Fruit fly (Drosophila melanogaster): ENCODE results near the gene Ndc80.

Gene Ndc80

DNA sequence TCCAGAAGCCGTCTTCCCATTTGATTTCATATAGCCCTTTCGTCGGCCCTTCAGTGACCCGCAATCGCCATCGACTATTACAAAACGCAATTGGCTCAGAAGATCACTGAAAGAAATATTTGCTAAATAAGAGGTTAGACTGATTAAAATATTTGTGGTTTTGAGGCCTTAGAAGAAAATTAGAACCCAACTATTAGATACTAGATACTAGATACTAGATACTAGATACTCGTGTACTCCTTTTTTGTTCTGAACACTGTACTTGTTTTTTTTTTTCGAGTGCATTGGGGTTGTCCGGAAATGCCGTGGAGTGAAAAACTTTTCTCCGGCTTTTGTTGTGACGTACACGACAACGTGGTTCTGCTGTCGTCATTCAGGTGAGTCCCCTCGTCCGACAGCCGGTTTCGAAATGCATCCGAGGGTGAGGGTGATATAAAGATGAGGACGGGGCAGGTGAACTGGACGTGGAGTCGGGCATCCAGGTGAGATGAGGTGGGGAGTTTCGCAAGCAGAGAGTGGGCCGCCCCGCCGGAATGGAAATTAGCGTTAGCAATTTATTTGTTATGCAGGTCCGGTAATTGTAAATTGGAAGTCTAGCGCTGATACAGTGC is 18.5 kb upstream of the Ndc80 start (continued):
- TF ChIP-seq Scr (GFP tag; IDR thresholded peaks at IDR 0.05; ENCODE audit: partially characterized antibody), result no peak
- TF ChIP-seq CG12104 (GFP tag; optimal IDR thresholded peaks at IDR 0.05), result no peak
- no peak for TF ChIP-seq Asciz (GFP tag; optimal IDR thresholded peaks at IDR 0.05)
- no peak for TF ChIP-seq CG17612 (GFP tag; IDR thresholded peaks at IDR 0.05)
- TF ChIP-seq vnd (GFP tag; IDR thresholded peaks at IDR 0.05; ENCODE audit: partially characterized antibody), result no peak
- TF ChIP-seq kay (GFP tag; optimal IDR thresholded peaks at IDR 0.05), result no peak
- no peak for TF ChIP-seq CG10147 (GFP tag; optimal IDR thresholded peaks at IDR 0.05)
- TF ChIP-seq ac (GFP tag; optimal IDR thresholded peaks at IDR 0.05), result no peak
- no peak for TF ChIP-seq tx (GFP tag; optimal IDR thresholded peaks at IDR 0.05)
- TF ChIP-seq Xbp1 (GFP tag; optimal IDR thresholded peaks at IDR 0.05), result peak; percentile 41
- TF ChIP-seq Dip2 (GFP tag; IDR thresholded peaks at IDR 0.05), result no peak
- TF ChIP-seq cg (GFP tag; optimal IDR thresholded peaks at IDR 0.05), result no peak
- TF ChIP-seq Dad (GFP tag; optimal IDR thresholded peaks at IDR 0.05), result no peak
- TF ChIP-seq PHDP (tag; optimal IDR thresholded peaks at IDR 0.05), result peak; percentile 25
- no peak for TF ChIP-seq zf30C (GFP tag; optimal IDR thresholded peaks at IDR 0.05)
- TF ChIP-seq fd64A (GFP tag; optimal IDR thresholded peaks at IDR 0.05), result no peak
- no peak for TF ChIP-seq schlank (tag; optimal IDR thresholded peaks at IDR 0.05)
- no peak for TF ChIP-seq Jarid2 (GFP tag; optimal IDR thresholded peaks at IDR 0.05)
- TF ChIP-seq CHES-1-like (GFP tag; optimal IDR thresholded peaks at IDR 0.05), result peak; percentile 15
- TF ChIP-seq inv (GFP tag; IDR thresholded peaks at IDR 0.05; ENCODE audit: partially characterized antibody), result no peak
- TF ChIP-seq CG17385 (GFP tag; optimal IDR thresholded peaks at IDR 0.05), result peak; percentile 9
- TF ChIP-seq CG18764 (GFP tag; optimal IDR thresholded peaks at IDR 0.05), result no peak
- no peak for TF ChIP-seq CG7987 (GFP tag; optimal IDR thresholded peaks at IDR 0.05)
- no peak for TF ChIP-seq ranshi (GFP tag; IDR thresholded peaks at IDR 0.05)
- no peak for TF ChIP-seq YL-1 (GFP tag; optimal IDR thresholded peaks at IDR 0.05)
- TF ChIP-seq insv (GFP tag; optimal IDR thresholded peaks at IDR 0.05), result no peak
- TF ChIP-seq Max (GFP tag; optimal IDR thresholded peaks at IDR 0.05), result no peak
- TF ChIP-seq Atf-2 (GFP tag; optimal IDR thresholded peaks at IDR 0.05), result no peak
- TF ChIP-seq CG10462 (GFP tag; optimal IDR thresholded peaks at IDR 0.05), result peak; percentile 3
- TF ChIP-seq CG10267 (tag; optimal IDR thresholded peaks at IDR 0.05), result peak; percentile 16
- TF ChIP-seq dimm (GFP tag; IDR thresholded peaks at IDR 0.05), result no peak
- TF ChIP-seq br (optimal IDR thresholded peaks at IDR 0.05), result no peak
- TF ChIP-seq fu2 (GFP tag; optimal IDR thresholded peaks at IDR 0.05), result no peak
- no peak for TF ChIP-seq E2f2 (GFP tag; IDR thresholded peaks at IDR 0.05)
- TF ChIP-seq ftz-f1 (GFP tag; optimal IDR thresholded peaks at IDR 0.05), result no peak
- no peak for TF ChIP-seq Sry-β (GFP tag; optimal IDR thresholded peaks at IDR 0.05)
- TF ChIP-seq chm (GFP tag; IDR thresholded peaks at IDR 0.05), result no peak
- TF ChIP-seq NK7.1 (GFP tag; optimal IDR thresholded peaks at IDR 0.05), result no peak
- TF ChIP-seq Gsc (GFP tag; IDR thresholded peaks at IDR 0.05), result no peak
- no peak for TF ChIP-seq gcm (GFP tag; optimal IDR thresholded peaks at IDR 0.05)
- TF ChIP-seq mld (GFP tag; IDR thresholded peaks at IDR 0.05; ENCODE audit: partially characterized antibody), result no peak
- no peak for TF ChIP-seq Six4 (GFP tag; optimal IDR thresholded peaks at IDR 0.05)
- no peak for TF ChIP-seq corto (GFP tag; optimal IDR thresholded peaks at IDR 0.05)
- TF ChIP-seq Opbp (GFP tag; IDR thresholded peaks at IDR 0.05; ENCODE audit: partially characterized antibody), result no peak
- TF ChIP-seq CG9215 (GFP tag; IDR thresholded peaks at IDR 0.05), result no peak
- TF ChIP-seq CG7786 (GFP tag; optimal IDR thresholded peaks at IDR 0.05), result peak; percentile 32
- TF ChIP-seq CG7839 (tag; optimal IDR thresholded peaks at IDR 0.05), result peak; percentile 48
- TF ChIP-seq fd3F (GFP tag; optimal IDR thresholded peaks at IDR 0.05), result no peak
- no peak for TF ChIP-seq rib (GFP tag; IDR thresholded peaks at IDR 0.05)
- no peak for TF ChIP-seq CG14050 (GFP tag; IDR thresholded peaks at IDR 0.05)
- TF ChIP-seq CG32532 (GFP tag; IDR thresholded peaks at IDR 0.05), result no peak
